Fruit fly (Drosophila melanogaster): Measurements from ENCODE around the gene Ibf2.

dm6 chr3R:9249025-9249735 is 9.1 kb downstream of the Ibf2 start:
- peak; percentile 61 for TF ChIP-seq CG8301 (tag; optimal IDR thresholded peaks at IDR 0.05)
- TF ChIP-seq Snoo (tag; optimal IDR thresholded peaks at IDR 0.05), result peak; percentile 36
- no peak for TF ChIP-seq gl (tag; optimal IDR thresholded peaks at IDR 0.05)
- no peak for TF ChIP-seq CG10348 (GFP tag; IDR thresholded peaks at IDR 0.05)
- no peak for TF ChIP-seq Ets98B (GFP tag; IDR thresholded peaks at IDR 0.05)
- peak; percentile 11 for TF ChIP-seq CG17806 (tag; optimal IDR thresholded peaks at IDR 0.05)
- TF ChIP-seq CG34367 (tag; optimal IDR thresholded peaks at IDR 0.05), result no peak
- TF ChIP-seq rn (GFP tag; IDR thresholded peaks at IDR 0.05), result no peak
- TF ChIP-seq EcR (GFP tag; optimal IDR thresholded peaks at IDR 0.05), result peak; percentile 90
- TF ChIP-seq CG9948 (tag; optimal IDR thresholded peaks at IDR 0.05), result no peak
- no peak for TF ChIP-seq CG12605 (GFP tag; IDR thresholded peaks at IDR 0.05)
- no peak for TF ChIP-seq fd96Ca (GFP tag; IDR thresholded peaks at IDR 0.05)

Measured in whole organism, pupa.